Worm (Caenorhabditis elegans): Measurements from ENCODE around the gene spdl-1.
A peak's percentile ranks its signal among the peaks of the same experiment; 100 is the strongest.

Gene spdl-1

DNA sequence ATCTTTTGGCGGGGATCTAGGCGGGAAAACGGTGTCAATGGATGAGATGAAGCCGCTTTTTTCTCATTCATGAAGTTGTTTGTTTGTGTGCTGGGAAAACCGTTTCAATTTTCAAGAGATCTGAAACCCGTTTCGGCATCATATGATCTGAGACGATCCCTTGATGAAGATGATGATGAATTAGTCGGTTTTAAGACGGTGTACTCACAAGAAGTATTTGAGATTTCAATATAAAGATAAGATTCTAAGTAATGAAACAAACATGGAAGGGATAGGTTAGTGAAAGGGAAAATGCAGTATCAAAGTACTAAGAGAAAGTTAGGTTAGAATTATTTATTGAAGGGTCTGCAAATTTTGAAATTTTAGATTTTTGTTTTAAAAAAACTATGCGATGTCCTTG, 26.8 kb downstream of the spdl-1 start (continued):
- TF ChIP-seq mdl-1 (tag; optimal IDR thresholded peaks at IDR 0.05) (no peak), lin-15B (tag; optimal IDR thresholded peaks at IDR 0.05) (no peak), alr-1 (tag; optimal IDR thresholded peaks at IDR 0.05; ENCODE audit: borderline replicate concordance) (no peak), unc-30 (tag; optimal IDR thresholded peaks at IDR 0.05) (no peak), ceh-82 (tag; optimal IDR thresholded peaks at IDR 0.05) (no peak), dsc-1 (tag; optimal IDR thresholded peaks at IDR 0.05) (no peak), irx-1 (tag; optimal IDR thresholded peaks at IDR 0.05) (peak; percentile 12), ceh-90 (tag; optimal IDR thresholded peaks at IDR 0.05) (no peak), ztf-11 (tag; optimal IDR thresholded peaks at IDR 0.05) (no peak)

DNA sequence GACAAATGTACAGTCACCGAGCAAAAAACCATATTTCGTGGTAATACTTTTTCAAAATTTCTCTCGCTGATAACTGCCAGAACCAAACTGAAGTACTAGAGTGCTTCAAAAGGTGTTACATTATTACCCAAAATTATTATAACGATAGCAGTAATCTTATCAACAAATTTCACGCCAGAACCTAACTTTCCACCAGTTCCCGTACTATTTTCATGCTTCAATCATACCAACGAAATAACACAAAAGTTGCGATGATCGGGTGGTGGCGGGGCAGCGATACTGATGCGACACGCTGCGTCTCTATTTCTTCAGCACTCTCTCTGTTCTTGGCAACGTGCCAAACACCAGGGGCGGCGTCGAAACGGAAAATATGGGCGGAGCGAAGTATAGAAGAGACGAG, 27.6 kb downstream of the spdl-1 start:
- TF ChIP-seq blmp-1 (tag; optimal IDR thresholded peaks at IDR 0.05) (peak; percentile 57), grh-1 (GFP tag; IDR thresholded peaks at IDR 0.05) (0 out of 2 replicates have a peak, but pooled peaks have one; percentile 6), dpl-1 (GFP tag; optimal IDR thresholded peaks at IDR 0.05) (no peak), lin-14 (GFP tag; optimal IDR thresholded peaks at IDR 0.05) (peak; percentile 78), elt-3 (tag; optimal IDR thresholded peaks at IDR 0.05) (peak in 1 of 6 experiments; percentile 4), irx-1 (tag; optimal IDR thresholded peaks at IDR 0.05) (peak; percentile 13), nhr-90 (tag; optimal IDR thresholded peaks at IDR 0.05; ENCODE audit: poor library complexity) (peak; percentile 55), mdl-1 (tag; optimal IDR thresholded peaks at IDR 0.05) (peak in 1 of 2 experiments; percentile 39), nhr-47 (tag; optimal IDR thresholded peaks at IDR 0.05) (peak; percentile 36), nhr-19 (GFP tag; conservative IDR thresholded peaks at IDR 0.05) (peak; percentile 58), tbx-2 (tag; optimal IDR thresholded peaks at IDR 0.05) (peak; percentile 7), lin-35 (GFP tag; optimal IDR thresholded peaks at IDR 0.05) (peak in 1 of 2 experiments; percentile 61), nhr-85 (tag) (peak; percentile 86), tlp-1 (tag; optimal IDR thresholded peaks at IDR 0.05) (peak; percentile 25), lin-13 (GFP tag; optimal IDR thresholded peaks at IDR 0.05) (no peak), lin-39 (tag; optimal IDR thresholded peaks at IDR 0.05) (no peak), elt-2 (tag; optimal IDR thresholded peaks at IDR 0.05) (peak; percentile 94), unc-130 (tag; optimal IDR thresholded peaks at IDR 0.05) (no peak), snu-23 (GFP tag; optimal IDR thresholded peaks at IDR 0.05) (peak; percentile 45), swsn-7 (tag; optimal IDR thresholded peaks at IDR 0.05) (peak; percentile 40), lsy-2 (tag; optimal IDR thresholded peaks at IDR 0.05) (peak; percentile 17 to 20), ama-1 (optimal IDR thresholded peaks at IDR 0.05) (no peak), nhr-20 (tag; optimal IDR thresholded peaks at IDR 0.05) (peak; percentile 52), nhr-71 (tag; optimal IDR thresholded peaks at IDR 0.05) (peak; percentile 70), ceh-88 (GFP tag; IDR thresholded peaks at IDR 0.05) (no peak), efl-1 (optimal IDR thresholded peaks at IDR 0.05) (peak in 1 of 2 experiments; percentile 13), efl-1 (GFP tag; optimal IDR thresholded peaks at IDR 0.05 in 1 of 2) (peak in 1 of 2 experiments; percentile 94), egl-13 (tag; optimal IDR thresholded peaks at IDR 0.05) (no peak), pqm-1 (tag; optimal IDR thresholded peaks at IDR 0.05) (peak; percentile 38), rnt-1 (tag; optimal IDR thresholded peaks at IDR 0.05) (peak; percentile 66)

DNA sequence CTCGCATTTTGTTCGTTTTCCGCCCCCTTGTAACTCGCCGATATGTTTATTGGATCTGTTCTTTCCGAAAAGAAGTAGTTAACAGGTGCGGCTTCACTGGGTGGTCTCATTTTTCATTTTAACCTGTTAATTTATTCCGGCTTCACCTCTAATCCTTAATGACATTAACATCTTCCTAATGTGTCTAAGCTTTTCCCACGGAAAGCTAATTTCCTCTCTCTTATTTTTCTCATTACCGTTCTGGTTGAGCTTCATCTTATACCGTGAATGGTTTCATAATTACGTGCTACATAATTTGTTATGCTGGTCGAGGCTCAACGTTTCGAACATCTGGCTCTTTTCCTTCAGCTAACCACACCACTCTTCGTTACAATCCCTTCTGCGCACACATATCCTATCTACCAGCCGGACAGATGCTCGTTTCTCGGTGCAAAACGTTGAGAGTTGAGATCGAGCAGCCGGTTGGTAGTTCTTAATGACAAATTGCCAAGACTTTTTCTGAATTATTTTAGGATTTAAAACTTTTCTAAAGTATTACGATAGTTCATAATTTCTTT, 28.1 kb downstream of the spdl-1 start:
- TF ChIP-seq rnt-1 (tag; optimal IDR thresholded peaks at IDR 0.05) (no peak), efl-1 (optimal IDR thresholded peaks at IDR 0.05) (no peak), efl-1 (GFP tag; optimal IDR thresholded peaks at IDR 0.05 in 1 of 2) (peak in 1 of 2 experiments; percentile 38)

Data from whole organism, L1 larva.